Worm (Caenorhabditis elegans): ENCODE data around the gene rps-4.

The rps-4 gene

ce11 chrIV:7131780-7132179 is 47.3 kb upstream of the rps-4 start, which contains the start of gene grsp-3:
Gene grsp-3, minus strand, starts transcription at chrIV:7131928.
- TF ChIP-seq pha-4 (tag; optimal IDR thresholded peaks at IDR 0.05), result no peak
- TF ChIP-seq unc-39 (tag; optimal IDR thresholded peaks at IDR 0.05), result no peak
- TF ChIP-seq elt-1 (tag; optimal IDR thresholded peaks at IDR 0.05; ENCODE audit: borderline replicate concordance, insufficient read depth), result no peak
- TF ChIP-seq nhr-2 (tag; optimal IDR thresholded peaks at IDR 0.05), result no peak
- TF ChIP-seq mab-5 (tag; optimal IDR thresholded peaks at IDR 0.05), result no peak
- no peak for TF ChIP-seq M03D4.4 (tag; optimal IDR thresholded peaks at IDR 0.05)
- TF ChIP-seq lin-13 (tag; optimal IDR thresholded peaks at IDR 0.05), result no peak
- TF ChIP-seq flh-1 (GFP tag; optimal IDR thresholded peaks at IDR 0.05), result no peak
- no peak for TF ChIP-seq lin-32 (GFP tag; optimal IDR thresholded peaks at IDR 0.05)
- TF ChIP-seq cnd-1 (tag; optimal IDR thresholded peaks at IDR 0.05), result no peak
- no peak for TF ChIP-seq drap-1 (GFP tag; optimal IDR thresholded peaks at IDR 0.05)
- no peak for TF ChIP-seq unc-120 (tag; optimal IDR thresholded peaks at IDR 0.05; ENCODE audit: poor library complexity, severe bottlenecking)
- no peak for TF ChIP-seq nhr-12 (tag; optimal IDR thresholded peaks at IDR 0.05)
- TF ChIP-seq ham-2 (GFP tag; optimal IDR thresholded peaks at IDR 0.05), result no peak
- no peak for TF ChIP-seq ceh-83 (GFP tag; optimal IDR thresholded peaks at IDR 0.05)
- no peak for TF ChIP-seq elt-3 (tag; optimal IDR thresholded peaks at IDR 0.05)
- TF ChIP-seq nhr-237 (tag; optimal IDR thresholded peaks at IDR 0.05), result no peak
- no peak for TF ChIP-seq lsy-2 (tag; optimal IDR thresholded peaks at IDR 0.05)
- TF ChIP-seq tbx-8 (GFP tag; optimal IDR thresholded peaks at IDR 0.05), result no peak

DNA sequence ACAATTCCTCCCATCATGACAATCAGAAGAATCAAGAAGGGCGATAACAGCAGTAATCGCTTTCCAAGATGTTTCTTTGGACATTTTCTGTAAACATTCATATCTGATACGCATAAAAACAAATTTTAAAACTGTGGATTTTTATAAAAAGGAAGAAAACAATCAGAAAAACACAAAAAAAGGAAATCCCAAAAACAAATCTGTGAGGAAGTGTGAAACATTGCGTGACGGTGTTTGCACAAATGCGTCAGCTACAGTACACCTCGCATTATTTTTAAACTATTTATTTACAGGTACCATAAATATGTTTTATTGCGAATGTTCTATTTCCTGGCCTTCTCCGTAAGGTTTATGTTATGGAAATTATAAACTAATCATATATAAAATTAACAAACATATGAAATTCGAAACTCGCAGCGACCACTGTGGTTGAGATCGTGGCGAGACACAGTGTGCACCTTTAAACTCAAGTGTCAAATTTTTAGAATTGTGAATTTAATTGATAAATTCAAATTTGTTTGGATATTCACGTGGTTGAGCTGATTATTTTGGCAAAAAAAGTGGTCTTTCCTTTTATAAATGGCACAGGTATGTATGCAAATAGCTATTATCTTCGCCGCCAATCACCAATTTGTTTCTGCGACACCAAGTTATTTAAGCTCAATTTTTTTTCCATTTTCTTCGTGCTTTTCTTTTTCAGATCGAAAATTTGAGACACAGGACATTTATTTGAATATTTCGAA is 37.0 kb upstream of the rps-4 start, which contains the start of the genes C34D4.10 and str-48:
C34D4.10 (minus strand) TSS at position 101 of the 743 bp plus-strand sequence.
str-48 (plus strand) TSS at position 693 of the 743 bp plus-strand sequence.
- TF ChIP-seq ces-1 (GFP tag; optimal IDR thresholded peaks at IDR 0.05) (no peak), lin-13 (tag; optimal IDR thresholded peaks at IDR 0.05) (no peak), nhr-28 (tag; optimal IDR thresholded peaks at IDR 0.05) (no peak), nhr-237 (tag; optimal IDR thresholded peaks at IDR 0.05) (no peak), cnd-1 (tag; optimal IDR thresholded peaks at IDR 0.05) (no peak), pha-4 (tag; optimal IDR thresholded peaks at IDR 0.05) (no peak), elt-3 (tag; optimal IDR thresholded peaks at IDR 0.05) (no peak), bed-3 (GFP tag; optimal IDR thresholded peaks at IDR 0.05) (no peak), ceh-39 (tag; optimal IDR thresholded peaks at IDR 0.05) (no peak), nhr-76 (tag; optimal IDR thresholded peaks at IDR 0.05) (no peak), zip-8 (tag; optimal IDR thresholded peaks at IDR 0.05) (no peak), sptf-1 (tag; optimal IDR thresholded peaks at IDR 0.05) (no peak), unc-120 (tag; optimal IDR thresholded peaks at IDR 0.05; ENCODE audit: poor library complexity, severe bottlenecking) (no peak), mab-5 (tag; optimal IDR thresholded peaks at IDR 0.05) (no peak), unc-39 (tag; optimal IDR thresholded peaks at IDR 0.05) (no peak), lin-32 (GFP tag; optimal IDR thresholded peaks at IDR 0.05) (no peak), ceh-43 (GFP tag; optimal IDR thresholded peaks at IDR 0.05) (no peak), drap-1 (GFP tag; optimal IDR thresholded peaks at IDR 0.05) (no peak)

DNA sequence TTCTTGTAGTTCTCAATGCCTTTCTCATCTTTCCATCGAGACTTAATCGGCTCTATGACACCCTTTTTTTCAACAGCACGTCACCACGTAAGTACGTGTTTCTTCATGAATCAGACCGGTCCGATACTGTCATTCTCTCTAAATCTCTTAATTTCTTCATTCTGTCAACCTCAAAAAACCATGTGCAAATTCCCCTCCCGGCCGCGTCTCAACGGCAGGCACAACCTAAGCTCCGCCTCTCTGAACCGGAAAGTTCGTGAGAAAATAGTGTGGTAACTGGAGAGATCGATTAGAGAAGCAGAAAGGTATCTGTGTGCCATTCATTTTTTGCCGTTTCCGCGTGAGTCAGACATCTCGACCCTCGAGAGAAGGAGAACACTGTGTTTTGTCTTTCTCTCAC is 30.1 kb upstream of the rps-4 start, which contains the start of gene nas-8:
nas-8 (plus strand) TSS at position 301 of the 400 bp plus-strand sequence.
- no peak for TF ChIP-seq ceh-83 (GFP tag; optimal IDR thresholded peaks at IDR 0.05)

DNA sequence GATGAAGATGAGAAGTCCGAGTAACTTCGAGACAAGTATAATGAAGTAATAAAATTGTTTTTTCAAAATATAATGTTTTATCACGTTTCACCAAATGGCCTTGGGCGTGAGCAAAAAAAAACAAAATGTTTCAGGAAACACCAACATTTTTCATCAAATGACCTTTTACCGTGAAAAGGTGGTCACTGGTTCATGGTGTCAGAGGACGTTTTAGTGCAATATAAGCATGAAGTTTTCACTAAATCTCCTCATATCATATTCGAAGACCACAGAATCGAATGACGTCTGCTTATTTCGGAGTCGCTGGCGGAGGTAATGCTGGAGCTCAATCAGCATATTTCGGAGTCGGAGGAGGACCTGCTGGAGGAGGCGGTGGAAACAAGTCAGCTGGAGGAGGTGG is 26.9 kb upstream of the rps-4 start, which contains the start of the genes ZC477.7 and ssq-3:
ZC477.7 (minus strand) TSS at position 101 of the 400 bp plus-strand sequence.
ssq-3 (plus strand) TSS at position 251 of the 400 bp plus-strand sequence.
- no peak for TF ChIP-seq nhr-28 (tag; optimal IDR thresholded peaks at IDR 0.05)

- TF ChIP-seq unc-39 (tag; optimal IDR thresholded peaks at IDR 0.05) (no peak), bed-3 (GFP tag; optimal IDR thresholded peaks at IDR 0.05) (no peak)
These were observed 23.4 kb upstream of the rps-4 start, which contains the start of gene ZC477.2 for ce11 chrIV:7107893-7108292. Gene ZC477.2, plus strand, starts transcription at chrIV:7108193.

- no peak for TF ChIP-seq ztf-11 (tag; optimal IDR thresholded peaks at IDR 0.05)
- TF ChIP-seq lin-13 (tag; optimal IDR thresholded peaks at IDR 0.05), result peak; percentile 66
- TF ChIP-seq unc-62 (GFP tag; optimal IDR thresholded peaks at IDR 0.05), result no peak
- TF ChIP-seq mep-1 (tag; optimal IDR thresholded peaks at IDR 0.05), result peak; percentile 31
- TF ChIP-seq nhr-237 (tag; optimal IDR thresholded peaks at IDR 0.05), result no peak
- TF ChIP-seq ces-1 (GFP tag; optimal IDR thresholded peaks at IDR 0.05), result peak; percentile 46
- peak; percentile 66 for TF ChIP-seq pha-4 (tag; optimal IDR thresholded peaks at IDR 0.05)
- no peak for TF ChIP-seq snpc-4 (tag; optimal IDR thresholded peaks at IDR 0.05)
- peak; percentile 37 for TF ChIP-seq lsy-2 (tag; optimal IDR thresholded peaks at IDR 0.05)
- no peak for TF ChIP-seq ceh-83 (GFP tag; optimal IDR thresholded peaks at IDR 0.05)
- TF ChIP-seq nhr-28 (tag; optimal IDR thresholded peaks at IDR 0.05), result no peak
These were observed 18.8 kb upstream of the rps-4 start, which contains the start of the genes rde-8 and ZC477.3 for ce11 chrIV:7103211-7103679. Gene rde-8, minus strand, starts transcription at chrIV:7103261. Gene ZC477.3, plus strand, starts transcription at chrIV:7103492.

Measured in whole organism, mixed stage, embryonic.